Fruit fly (Drosophila melanogaster) whole organism, embryonic: ENCODE data around the gene Glut1.

Experiments used
- Ada2b ChIP-seq: fragments of 200-800 bp; sonication (Bioruptor generic); IDR thresholded peaks from 2 replicates; pipeline ENCODE4 v1.3.6; 2022; ENCODE audit warnings: missing biosample characterization, missing genetic modification characterization
- Adf1 ChIP-seq: fragments of 200-800 bp; sonication (Bioruptor generic); IDR thresholded peaks from 2 replicates; pipeline ENCODE4 v1.3.6; 2022; ENCODE audit warnings: missing biosample characterization, missing genetic modification characterization
- Bdp1 ChIP-seq: fragments of 200-800 bp; sonication (Bioruptor generic); optimal IDR thresholded peaks from 3 replicates; lab custom pipeline; 2016; ENCODE audit warnings: missing biosample characterization, missing genetic modification characterization
- CG10147 ChIP-seq: fragments of 200-800 bp; sonication (Bioruptor generic); optimal IDR thresholded peaks from 2 replicates; lab custom pipeline; 2019; ENCODE audit warnings: missing biosample characterization, mild to moderate bottlenecking, missing genetic modification characterization, moderate library complexity
- CG10209 ChIP-seq: fragments of 200-800 bp; sonication (Bioruptor generic); optimal IDR thresholded peaks from 3 replicates; lab custom pipeline; 2017; ENCODE audit warnings: missing biosample characterization, mild to moderate bottlenecking, missing genetic modification characterization, missing genetic modification reagents
- CG10267 ChIP-seq: fragments of 200-800 bp; sonication (Bioruptor generic); optimal IDR thresholded peaks from 2 replicates; lab custom pipeline; 2018; ENCODE audit warnings: missing biosample characterization, mild to moderate bottlenecking, missing genetic modification characterization, moderate library complexity
- CG12744 ChIP-seq: fragments of 200-800 bp; sonication (Bioruptor generic); optimal IDR thresholded peaks from 2 replicates; lab custom pipeline; 2016; ENCODE audit warnings: missing biosample characterization, missing genetic modification characterization
- CG13296 ChIP-seq: fragments of 200-800 bp; sonication (Bioruptor generic); optimal IDR thresholded peaks from 3 replicates; lab custom pipeline; 2018; ENCODE audit warnings: missing biosample characterization, mild to moderate bottlenecking, missing genetic modification characterization
- CG13775 ChIP-seq: fragments of 200-800 bp; sonication (Bioruptor generic); optimal IDR thresholded peaks from 3 replicates; lab custom pipeline; 2017; ENCODE audit warnings: missing biosample characterization, mild to moderate bottlenecking, missing genetic modification characterization
- CG17568 ChIP-seq: fragments of 200-800 bp; sonication (Bioruptor generic); optimal IDR thresholded peaks from 2 replicates; lab custom pipeline; 2018; ENCODE audit warnings: missing biosample characterization, mild to moderate bottlenecking, missing genetic modification characterization, moderate library complexity
- CG18599 ChIP-seq: fragments of 200-800 bp; sonication (Bioruptor generic); optimal IDR thresholded peaks from 3 replicates; lab custom pipeline; 2017; ENCODE audit warnings: missing biosample characterization, missing genetic modification characterization, mild to moderate bottlenecking, moderate library complexity, missing genetic modification reagents
- CG2116 ChIP-seq: fragments of 200-800 bp; sonication (Bioruptor generic); optimal IDR thresholded peaks from 3 replicates; lab custom pipeline; 2018; ENCODE audit warnings: missing biosample characterization, mild to moderate bottlenecking, missing genetic modification characterization
- CG3281 ChIP-seq: fragments of 200-800 bp; sonication (Bioruptor generic); optimal IDR thresholded peaks from 3 replicates; lab custom pipeline; 2017; ENCODE audit warnings: missing biosample characterization, mild to moderate bottlenecking, missing genetic modification characterization
- CG34422 ChIP-seq: fragments of 200-800 bp; sonication (Bioruptor generic); IDR thresholded peaks from 3 replicates; pipeline ENCODE4 v1.3.6; 2022; ENCODE audit warnings: missing biosample characterization, missing genetic modification characterization
- CG4820 ChIP-seq: fragments of 200-800 bp; sonication (Bioruptor generic); optimal IDR thresholded peaks from 3 replicates; lab custom pipeline; 2016; ENCODE audit warnings: missing biosample characterization, missing genetic modification characterization
- CG5245 ChIP-seq: fragments of 200-800 bp; sonication (Bioruptor generic); optimal IDR thresholded peaks from 3 replicates; lab custom pipeline; 2016; ENCODE audit warnings: missing biosample characterization, missing genetic modification characterization
- CG6765 ChIP-seq: fragments of 200-800 bp; sonication (Bioruptor generic); optimal IDR thresholded peaks from 3 replicates; lab custom pipeline; 2017; ENCODE audit warnings: missing biosample characterization, mild to moderate bottlenecking, missing genetic modification characterization
- CG6854 ChIP-seq: fragments of 200-800 bp; sonication (Bioruptor generic); optimal IDR thresholded peaks from 3 replicates; lab custom pipeline; 2017; ENCODE audit warnings: missing biosample characterization, mild to moderate bottlenecking, missing genetic modification characterization
- CG7372 ChIP-seq: fragments of 200-800 bp; sonication (Bioruptor generic); IDR thresholded peaks from 2 replicates; pipeline ENCODE4 v1.3.6; 2022; ENCODE audit warnings: missing biosample characterization, missing genetic modification characterization
- CG7786 ChIP-seq: fragments of 200-800 bp; sonication (Bioruptor generic); optimal IDR thresholded peaks from 2 replicates; lab custom pipeline; 2016; ENCODE audit warnings: missing biosample characterization, missing genetic modification characterization
- CG7987 ChIP-seq: fragments of 200-800 bp; sonication (Bioruptor generic); optimal IDR thresholded peaks from 2 replicates; lab custom pipeline; 2018; ENCODE audit warnings: missing biosample characterization, mild to moderate bottlenecking, missing genetic modification characterization, moderate library complexity
- CG8765 ChIP-seq: fragments of 200-800 bp; sonication (Bioruptor generic); IDR thresholded peaks from 2 replicates; pipeline ENCODE4 v1.3.6; 2022; ENCODE audit warnings: missing biosample characterization, missing genetic modification characterization
- CHES-1-like ChIP-seq: fragments of 200-800 bp; sonication (Bioruptor generic); optimal IDR thresholded peaks from 2 replicates; lab custom pipeline; 2016; ENCODE audit warnings: missing biosample characterization, missing genetic modification characterization
- Elba2 ChIP-seq: fragments of 200-800 bp; sonication (Bioruptor generic); optimal IDR thresholded peaks from 3 replicates; lab custom pipeline; 2016; ENCODE audit warnings: missing biosample characterization, missing genetic modification characterization
- Fer1 ChIP-seq: fragments of 200-800 bp; sonication (Bioruptor generic); optimal IDR thresholded peaks from 2 replicates; lab custom pipeline; 2017; ENCODE audit warnings: missing biosample characterization, mild to moderate bottlenecking, missing genetic modification characterization
- HLHmδ ChIP-seq: fragments of 200-800 bp; sonication (Bioruptor generic); optimal IDR thresholded peaks from 2 replicates; lab custom pipeline; 2018; ENCODE audit warnings: missing biosample characterization, mild to moderate bottlenecking, missing genetic modification characterization, moderate library complexity
- HmgZ ChIP-seq: fragments of 200-800 bp; sonication (Bioruptor generic); optimal IDR thresholded peaks from 2 replicates; lab custom pipeline; 2018; ENCODE audit warnings: missing biosample characterization, mild to moderate bottlenecking, missing genetic modification characterization
- Kr ChIP-seq: fragments of 200-800 bp; sonication (Bioruptor generic); optimal IDR thresholded peaks from 2 replicates; lab custom pipeline; 2017; ENCODE audit warnings: missing biosample characterization, mild to moderate bottlenecking, missing genetic modification characterization
- Mrtf ChIP-seq: fragments of 200-800 bp; sonication (Bioruptor generic); IDR thresholded peaks from 3 replicates; pipeline ENCODE4 v1.3.6; 2022; ENCODE audit warnings: missing biosample characterization, missing genetic modification characterization
- NC2β ChIP-seq: fragments of 200-800 bp; sonication (Bioruptor generic); optimal IDR thresholded peaks from 2 replicates; lab custom pipeline; 2016; ENCODE audit warnings: missing biosample characterization, missing genetic modification characterization
- PHDP ChIP-seq: fragments of 200-800 bp; sonication (Bioruptor generic); optimal IDR thresholded peaks from 3 replicates; lab custom pipeline; 2018; ENCODE audit warnings: missing biosample characterization, mild to moderate bottlenecking, missing genetic modification characterization, moderate library complexity
- Pdp1 ChIP-seq, 2 experiments: fragments of 200-800 bp; sonication (Bioruptor generic); optimal IDR thresholded peaks; 3 replicates each; lab custom pipeline; 2016; ENCODE audit warnings: missing biosample characterization in 2 of 2, missing genetic modification characterization in 2 of 2, mild to moderate bottlenecking in 1 of 2, moderate library complexity in 1 of 2
- Sox102F ChIP-seq: fragments of 200-800 bp; sonication (Bioruptor generic); optimal IDR thresholded peaks from 2 replicates; lab custom pipeline; 2018; ENCODE audit warnings: missing biosample characterization, mild to moderate bottlenecking, missing genetic modification characterization, moderate library complexity
- Usf ChIP-seq: fragments of 200-800 bp; sonication (Bioruptor generic); optimal IDR thresholded peaks from 2 replicates; lab custom pipeline; 2017; ENCODE audit warnings: missing genotype, missing biosample characterization, missing genetic modification characterization
- Xrp1 ChIP-seq: fragments of 200-800 bp; sonication (Bioruptor generic); IDR thresholded peaks from 2 replicates; pipeline ENCODE4 v1.3.6; 2022; ENCODE audit warnings: missing biosample characterization, missing genetic modification characterization
- amos ChIP-seq: fragments of 200-800 bp; sonication (Bioruptor generic); IDR thresholded peaks from 2 replicates; pipeline ENCODE4 v1.3.6; 2022; ENCODE audit warnings: missing biosample characterization, missing genetic modification characterization; ENCODE audit not compliant: partially characterized antibody
- btn ChIP-seq: fragments of 200-800 bp; sonication (Bioruptor generic); optimal IDR thresholded peaks from 2 replicates; lab custom pipeline; 2016; ENCODE audit warnings: missing biosample characterization, missing genetic modification characterization
- dmrt11E ChIP-seq: fragments of 200-800 bp; sonication (Bioruptor generic); optimal IDR thresholded peaks from 3 replicates; lab custom pipeline; 2018; ENCODE audit warnings: missing biosample characterization, mild to moderate bottlenecking, missing genetic modification characterization, moderate library complexity
- gfzf ChIP-seq: fragments of 200-800 bp; sonication (Bioruptor generic); optimal IDR thresholded peaks from 2 replicates; lab custom pipeline; 2016; ENCODE audit warnings: missing biosample characterization, mild to moderate bottlenecking, missing genetic modification characterization, moderate library complexity
- h ChIP-seq: fragments of >200 bp; optimal IDR thresholded peaks from 2 replicates; lab custom pipeline; 2017
- kah ChIP-seq: fragments of 200-800 bp; sonication (Bioruptor generic); optimal IDR thresholded peaks from 2 replicates; lab custom pipeline; 2018; ENCODE audit warnings: missing biosample characterization, mild to moderate bottlenecking, missing genetic modification characterization
- kay ChIP-seq: fragments of 200-800 bp; sonication (Bioruptor generic); optimal IDR thresholded peaks from 2 replicates; lab custom pipeline; 2016; ENCODE audit warnings: missing biosample characterization, missing genetic modification characterization
- kni ChIP-seq: fragments of 200-800 bp; sonication (Bioruptor generic); optimal IDR thresholded peaks from 3 replicates; lab custom pipeline; 2017; ENCODE audit warnings: mild to moderate bottlenecking, missing biosample characterization, missing genetic modification reagents, missing genetic modification characterization
- lab ChIP-seq: fragments of 200-800 bp; sonication (Bioruptor generic); optimal IDR thresholded peaks from 3 replicates; lab custom pipeline; 2017; ENCODE audit warnings: missing biosample characterization, missing genetic modification characterization, mild to moderate bottlenecking, moderate library complexity, missing genetic modification reagents
- lbe ChIP-seq: fragments of 200-800 bp; sonication (Bioruptor generic); optimal IDR thresholded peaks from 2 replicates; lab custom pipeline; 2016; ENCODE audit warnings: missing biosample characterization, mild to moderate bottlenecking, missing genetic modification characterization
- nau ChIP-seq: fragments of 200-800 bp; sonication (Bioruptor generic); optimal IDR thresholded peaks from 3 replicates; lab custom pipeline; 2017; ENCODE audit warnings: missing biosample characterization, mild to moderate bottlenecking, missing genetic modification characterization, missing genetic modification reagents
- pho ChIP-seq: fragments of 200-800 bp; sonication (Bioruptor generic); optimal IDR thresholded peaks from 2 replicates; lab custom pipeline; 2016; ENCODE audit warnings: missing biosample characterization, missing genetic modification characterization
- sr ChIP-seq: fragments of 200-800 bp; sonication (Bioruptor generic); IDR thresholded peaks from 3 replicates; pipeline ENCODE4 v1.3.6; 2022; ENCODE audit warnings: missing biosample characterization, missing genetic modification characterization

The Glut1 gene

dm6 chr3L:1007513-1008459 lies 93.9 kb downstream of the Glut1 start (continued):
- no peak for TF ChIP-seq Elba2 (GFP tag; lab: Kevin White, UChicago)
- peak; percentile 31 for TF ChIP-seq CG7786 (GFP tag; lab: Kevin White, UChicago)
- TF ChIP-seq CG7987 (GFP tag; lab: Kevin White, UChicago) = no peak
- TF ChIP-seq pho (GFP tag; lab: Kevin White, UChicago) = peak; percentile 49
- peak; percentile 96 for TF ChIP-seq lab (GFP tag; lab: Kevin White, UChicago)
- peak; percentile 34 for TF ChIP-seq CHES-1-like (GFP tag; lab: Kevin White, UChicago)
- peak; percentile 46 for TF ChIP-seq dmrt11E (tag; lab: Kevin White, UChicago)
- no peak for TF ChIP-seq Kr (GFP tag; lab: Kevin White, UChicago)
- TF ChIP-seq h = no peak
- peak; percentile 77 for TF ChIP-seq CG7372
- no peak for TF ChIP-seq gfzf (GFP tag; lab: Kevin White, UChicago)
- peak; percentile 86 for TF ChIP-seq CG10209 (GFP tag; lab: Kevin White, UChicago)
- TF ChIP-seq Sox102F = peak; percentile 82
- TF ChIP-seq CG2116 (GFP tag; lab: Kevin White, UChicago) = peak; percentile 38
- TF ChIP-seq Xrp1 (GFP tag; lab: Robert Waterston, UW) = peak; percentile 87
- TF ChIP-seq Mrtf (GFP tag; lab: Robert Waterston, UW) = peak; percentile 77
- peak; percentile 66 for TF ChIP-seq HmgZ
- no peak for TF ChIP-seq btn
- peak; percentile 57 for TF ChIP-seq Usf
- no peak for TF ChIP-seq NC2β (GFP tag; lab: Kevin White, UChicago)
- peak; percentile 40 for TF ChIP-seq kah (GFP tag; lab: Kevin White, UChicago)
- peak; percentile 80 for TF ChIP-seq CG6765 (GFP tag; lab: Kevin White, UChicago)
- TF ChIP-seq CG18599 (GFP tag; lab: Kevin White, UChicago) = peak; percentile 92
- TF ChIP-seq CG10267 (tag; lab: Kevin White, UChicago) = peak; percentile 23
- peak; percentile 28 for TF ChIP-seq nau (GFP tag; lab: Kevin White, UChicago)
- TF ChIP-seq lbe (GFP tag; lab: Kevin White, UChicago) = peak; percentile 37
- peak; percentile 34 for TF ChIP-seq CG5245
- peak; percentile 89 for TF ChIP-seq Ada2b (GFP tag; lab: Robert Waterston, UW)
- TF ChIP-seq CG13296 = peak; percentile 71
- no peak for TF ChIP-seq HLHmδ (GFP tag; lab: Kevin White, UChicago)
- TF ChIP-seq CG3281 (GFP tag; lab: Kevin White, UChicago) = peak; percentile 91
- peak; percentile 7; the same call in 1 of the 2 replicates for TF ChIP-seq amos
- TF ChIP-seq kni (GFP tag; lab: Kevin White, UChicago) = peak; percentile 35
- TF ChIP-seq CG12744 (GFP tag; lab: Kevin White, UChicago) = peak; percentile 10
- peak; percentile 54 to 64 for TF ChIP-seq Pdp1 (GFP tag; optimal IDR thresholded peaks at IDR 0.05; lab: Kevin White, UChicago)
- peak; percentile 51; the same call in 1 of the 3 replicates for TF ChIP-seq sr
- peak; percentile 64; the same call in 1 of the 2 replicates for TF ChIP-seq CG8765 (GFP tag; lab: Robert Waterston, UW)
- TF ChIP-seq CG10147 = peak; percentile 49
- TF ChIP-seq Adf1 (GFP tag; lab: Robert Waterston, UW) = peak; percentile 79
- no peak for TF ChIP-seq Bdp1 (GFP tag; lab: Kevin White, UChicago)
- TF ChIP-seq CG13775 (GFP tag; lab: Kevin White, UChicago) = peak; percentile 80
- peak; percentile 65 for TF ChIP-seq CG6854
- TF ChIP-seq CG34422 = peak; percentile 90
- TF ChIP-seq CG17568 (GFP tag; lab: Kevin White, UChicago) = peak; percentile 68
- peak; percentile 88 for TF ChIP-seq Fer1 (GFP tag; lab: Kevin White, UChicago)
- TF ChIP-seq kay (GFP tag; lab: Kevin White, UChicago) = peak; percentile 18
- peak; percentile 81 for TF ChIP-seq CG4820
- peak; percentile 89 for TF ChIP-seq PHDP (tag; lab: Kevin White, UChicago)
